Worm (Caenorhabditis elegans) whole organism, mixed stage, embryonic: ENCODE measurements around the gene F23B12.4.

Source experiments
- bed-3 ChIP-seq: fragments of 200-800 bp; sonication (Bioruptor generic); optimal IDR thresholded peaks from 3 replicates; lab custom pipeline; 2018; ENCODE audit warnings: mild to moderate bottlenecking, missing genetic modification characterization, moderate library complexity, missing compliant biosample characterization
- ceh-43 ChIP-seq: fragments of 200-800 bp; sonication (Bioruptor generic); optimal IDR thresholded peaks from 2 replicates; lab custom pipeline; 2018; ENCODE audit warnings: mild to moderate bottlenecking, missing genetic modification characterization, moderate library complexity, missing compliant biosample characterization
- lin-13 ChIP-seq: fragments of 150-350 bp; optimal IDR thresholded peaks from 2 replicates; lab custom pipeline; 2014; ENCODE audit warnings: missing biosample characterization, missing genetic modification characterization
- mls-2 ChIP-seq: sonication (generic microtip); optimal IDR thresholded peaks from 2 replicates; lab custom pipeline; 2016; ENCODE audit warnings: mild to moderate bottlenecking, missing genetic modification characterization, moderate library complexity, missing compliant biosample characterization
- nhr-12 ChIP-seq: fragments of 150-350 bp; optimal IDR thresholded peaks from 2 replicates; lab custom pipeline; 2014; ENCODE audit warnings: missing biosample characterization, missing genetic modification characterization
- nhr-237 ChIP-seq: fragments of 150-350 bp; optimal IDR thresholded peaks from 2 replicates; lab custom pipeline; 2014; ENCODE audit warnings: missing biosample characterization, missing genetic modification characterization
- nhr-76 ChIP-seq: sonication (generic microtip); optimal IDR thresholded peaks from 2 replicates; lab custom pipeline; 2017; ENCODE audit warnings: missing biosample characterization, missing genetic modification characterization
- snpc-4 ChIP-seq: fragments of 150-350 bp; optimal IDR thresholded peaks from 2 replicates; lab custom pipeline; 2014; ENCODE audit warnings: missing biosample characterization, missing genetic modification characterization
- sptf-1 ChIP-seq: sonication (generic microtip); optimal IDR thresholded peaks from 2 replicates; lab custom pipeline; 2017; ENCODE audit warnings: mild to moderate bottlenecking, missing genetic modification characterization, moderate library complexity, missing compliant biosample characterization
- tbx-8 ChIP-seq: fragments of 200-800 bp; sonication (Bioruptor generic); optimal IDR thresholded peaks from 2 replicates; lab custom pipeline; 2018; ENCODE audit warnings: mild to moderate bottlenecking, missing genetic modification characterization, moderate library complexity, missing compliant biosample characterization
- unc-39 ChIP-seq: fragments of 150-350 bp; optimal IDR thresholded peaks from 2 replicates; lab custom pipeline; 2014; ENCODE audit warnings: missing biosample characterization, missing genetic modification characterization
- unc-62 ChIP-seq: fragments of 150-350 bp; optimal IDR thresholded peaks from 2 replicates; lab custom pipeline; 2014; ENCODE audit warnings: missing biosample characterization, missing genetic modification reagents, missing genetic modification characterization

- TF ChIP-seq bed-3 (GFP tag; lab: Kevin White, UChicago) (no peak), nhr-12 (tag; lab: Kevin White, UChicago) (no peak), unc-62 (no peak), lin-13 (tag; lab: Kevin White, UChicago) (no peak), unc-39 (tag; lab: Kevin White, UChicago) (no peak), nhr-237 (tag; lab: Kevin White, UChicago) (no peak), sptf-1 (tag; lab: Kevin White, UChicago) (no peak), snpc-4 (no peak), tbx-8 (GFP tag; lab: Kevin White, UChicago) (no peak), nhr-76 (tag; lab: Kevin White, UChicago) (no peak), ceh-43 (GFP tag; lab: Kevin White, UChicago) (no peak), mls-2 (tag; lab: Kevin White, UChicago) (no peak)
Measured at ce11 chrV:14409905-14410304, 31.0 kb upstream of the F23B12.4 start.
